Worm (Caenorhabditis elegans): ENCODE data around the gene nhr-197.

DNA sequence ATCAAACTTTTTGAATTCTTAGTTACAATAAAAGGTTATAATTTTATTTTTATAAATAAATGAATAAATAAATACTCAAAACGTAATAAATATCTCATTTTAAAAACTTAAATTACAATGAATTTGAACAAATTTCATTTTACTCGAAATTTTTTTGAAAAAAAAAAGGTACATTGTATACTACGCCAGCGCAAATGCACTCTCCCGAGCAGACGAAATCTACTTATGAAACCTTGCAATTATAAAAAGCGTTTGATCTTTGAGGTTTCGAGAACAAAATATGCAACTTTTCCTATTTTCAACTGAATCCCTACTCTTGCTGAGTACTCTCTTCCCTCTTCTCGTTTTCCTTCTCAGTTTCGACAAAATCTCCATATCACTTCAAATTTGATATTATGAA, at the start of gene nhr-197:
- TF ChIP-seq ztf-29 (GFP tag; IDR thresholded peaks at IDR 0.05) (no peak), ref-1 (GFP tag; conservative IDR thresholded peaks at IDR 0.05) (no peak), ztf-23 (GFP tag; IDR thresholded peaks at IDR 0.05) (no peak), T22C8.4 (GFP tag; IDR thresholded peaks at IDR 0.05) (no peak), flt-1 (GFP tag; IDR thresholded peaks at IDR 0.05) (no peak), med-1 (GFP tag; optimal IDR thresholded peaks at IDR 0.05; ENCODE audit: insufficient read depth) (no peak), tab-1 (GFP tag; IDR thresholded peaks at IDR 0.05) (no peak), cog-1 (tag; optimal IDR thresholded peaks at IDR 0.05) (no peak), klf-2 (GFP tag; conservative IDR thresholded peaks at IDR 0.05) (no peak)

Measured in whole organism, midembryonic.